Fruit fly (Drosophila melanogaster): ENCODE data around the gene CG34277.

- no peak for TF ChIP-seq h (GFP tag; optimal IDR thresholded peaks at IDR 0.05)
- TF ChIP-seq Myc (optimal IDR thresholded peaks at IDR 0.05), result no peak
- no peak for TF ChIP-seq jim (GFP tag; optimal IDR thresholded peaks at IDR 0.05)
- TF ChIP-seq CG32264 (GFP tag; optimal IDR thresholded peaks at IDR 0.05), result no peak
- no peak for TF ChIP-seq OdsH (GFP tag; optimal IDR thresholded peaks at IDR 0.05)
- no peak for TF ChIP-seq dl (GFP tag; optimal IDR thresholded peaks at IDR 0.05; ENCODE audit: insufficient read depth in 1 of 2, partially characterized antibody in 2 of 2)
- TF ChIP-seq lola (GFP tag; optimal IDR thresholded peaks at IDR 0.05), result no peak
- TF ChIP-seq sv (GFP tag; optimal IDR thresholded peaks at IDR 0.05), result no peak
- no peak for TF ChIP-seq brk (GFP tag; optimal IDR thresholded peaks at IDR 0.05)
- no peak for TF ChIP-seq sage (GFP tag; optimal IDR thresholded peaks at IDR 0.05)
Observed at dm6 chr3R:5385761-5386160, 16.4 kb downstream of the CG34277 start.

Measured in whole organism, wandering third instar larva.